Fruit fly (Drosophila melanogaster) whole organism, embryonic: ENCODE data around the gene CG11842.

Experiments used
- Asciz ChIP-seq: fragments of 200-800 bp; sonication (Bioruptor generic); optimal IDR thresholded peaks from 2 replicates; lab custom pipeline; 2017; ENCODE audit warnings: missing biosample characterization, mild to moderate bottlenecking, missing genetic modification characterization, missing genetic modification reagents
- BEAF-32 ChIP-seq: fragments of 200-800 bp; sonication (Bioruptor generic); optimal IDR thresholded peaks from 3 replicates; lab custom pipeline; 2017; ENCODE audit warnings: missing biosample characterization, missing genetic modification characterization, mild to moderate bottlenecking, moderate library complexity, missing genetic modification reagents
- C15 ChIP-seq: fragments of 200-800 bp; sonication (Bioruptor generic); IDR thresholded peaks from 3 replicates; pipeline ENCODE4 v1.3.6; 2022; ENCODE audit warnings: missing biosample characterization, missing genetic modification characterization
- CG1024 ChIP-seq: fragments of 200-800 bp; sonication (Bioruptor generic); IDR thresholded peaks from 2 replicates; pipeline ENCODE4 v1.3.6; 2022; ENCODE audit warnings: missing biosample characterization, missing genetic modification characterization
- CG11398 ChIP-seq: fragments of 200-800 bp; sonication (Bioruptor generic); optimal IDR thresholded peaks from 2 replicates; lab custom pipeline; 2016; ENCODE audit warnings: missing biosample characterization, missing genetic modification characterization
- CG12236 ChIP-seq: fragments of 200-800 bp; sonication (Bioruptor generic); optimal IDR thresholded peaks from 2 replicates; lab custom pipeline; 2016; ENCODE audit warnings: missing biosample characterization, missing genetic modification characterization
- CG12659 ChIP-seq: fragments of 200-800 bp; sonication (Bioruptor generic); optimal IDR thresholded peaks from 3 replicates; lab custom pipeline; 2017; ENCODE audit warnings: mild to moderate bottlenecking, missing biosample characterization, missing genetic modification reagents, missing genetic modification characterization
- CG18764 ChIP-seq: fragments of 200-800 bp; sonication (Bioruptor generic); optimal IDR thresholded peaks from 3 replicates; lab custom pipeline; 2016; ENCODE audit warnings: missing biosample characterization, missing genetic modification characterization
- CG42726 ChIP-seq: fragments of 200-800 bp; sonication (Bioruptor generic); IDR thresholded peaks from 2 replicates; pipeline ENCODE4 v1.3.6; 2022; ENCODE audit warnings: missing biosample characterization, missing genetic modification characterization; ENCODE audit not compliant: partially characterized antibody
- CG4404 ChIP-seq: fragments of 200-800 bp; sonication (Bioruptor generic); IDR thresholded peaks from 2 replicates; pipeline ENCODE4 v1.3.6; 2022; ENCODE audit warnings: missing biosample characterization, missing genetic modification characterization
- CG5180 ChIP-seq: fragments of 200-800 bp; sonication (Bioruptor generic); optimal IDR thresholded peaks from 3 replicates; lab custom pipeline; 2017; ENCODE audit warnings: missing biosample characterization, missing genetic modification characterization, mild to moderate bottlenecking, moderate library complexity, missing genetic modification reagents
- CG6175 ChIP-seq: fragments of 200-800 bp; sonication (Bioruptor generic); IDR thresholded peaks from 3 replicates; pipeline ENCODE4 v1.3.6; 2022; ENCODE audit warnings: missing biosample characterization, missing genetic modification characterization
- CG6272 ChIP-seq: fragments of 200-800 bp; sonication (Bioruptor generic); IDR thresholded peaks from 2 replicates; pipeline ENCODE4 v1.3.6; 2022; ENCODE audit warnings: missing biosample characterization, missing genetic modification characterization
- CG7357 ChIP-seq: fragments of 200-800 bp; sonication (Bioruptor generic); IDR thresholded peaks from 3 replicates; pipeline ENCODE4 v1.3.6; 2022; ENCODE audit warnings: missing biosample characterization, missing genetic modification characterization
- CG8290 ChIP-seq, 3 experiments: fragments of 200-800 bp; sonication (Bioruptor generic); optimal IDR thresholded peaks; 2 replicates each; lab custom pipeline; 2016 to 2019; ENCODE audit warnings: missing biosample characterization in 3 of 3, missing genetic modification characterization in 3 of 3, mild to moderate bottlenecking in 2 of 3, moderate library complexity in 1 of 3
- CG8924 ChIP-seq: fragments of 200-800 bp; optimal IDR thresholded peaks from 3 replicates; lab custom pipeline; 2019; ENCODE audit warnings: missing biosample characterization, mild to moderate bottlenecking, missing genetic modification characterization, moderate library complexity
- Doc3 ChIP-seq: fragments of 200-800 bp; sonication (Bioruptor generic); IDR thresholded peaks from 3 replicates; pipeline ENCODE4 v1.3.6; 2022; ENCODE audit warnings: missing biosample characterization, missing genetic modification characterization; ENCODE audit not compliant: partially characterized antibody
- Eip74EF ChIP-seq, 2 experiments: fragments of 200-800 bp in 1 of 2; fragments of >200 bp in 1 of 2; sonication (Bioruptor generic) in 1 of 2; optimal IDR thresholded peaks; 2 replicates each; lab custom pipeline; 2017 to 2019; ENCODE audit warnings: missing biosample characterization in 2 of 2, missing genetic modification characterization in 2 of 2, mild to moderate bottlenecking in 1 of 2, moderate library complexity in 1 of 2
- HLH4C ChIP-seq: fragments of 200-800 bp; sonication (Bioruptor generic); IDR thresholded peaks from 3 replicates; pipeline ENCODE4 v1.3.6; 2022; ENCODE audit warnings: missing biosample characterization, missing genetic modification characterization; ENCODE audit not compliant: partially characterized antibody
- Hand ChIP-seq: fragments of 200-800 bp; sonication (Bioruptor generic); optimal IDR thresholded peaks from 2 replicates; lab custom pipeline; 2017; ENCODE audit warnings: mild to moderate bottlenecking, missing biosample characterization, missing genetic modification reagents, missing genetic modification characterization
- Hey ChIP-seq: fragments of 200-800 bp; sonication (Bioruptor generic); optimal IDR thresholded peaks from 3 replicates; lab custom pipeline; 2018; ENCODE audit warnings: missing biosample characterization, mild to moderate bottlenecking, missing genetic modification characterization
- Hr51 ChIP-seq, 2 experiments: fragments of 200-800 bp; sonication (Bioruptor generic); optimal IDR thresholded peaks; 2 replicates in 1 of 2; 3 replicates in 1 of 2; lab custom pipeline; 2016 to 2018; ENCODE audit warnings: missing biosample characterization in 2 of 2, missing genetic modification characterization in 2 of 2, mild to moderate bottlenecking in 1 of 2, moderate library complexity in 1 of 2
- Myb ChIP-seq: fragments of 200-800 bp; sonication (Bioruptor generic); optimal IDR thresholded peaks from 2 replicates; lab custom pipeline; 2016; ENCODE audit warnings: missing biosample characterization, missing genetic modification characterization
- Side ChIP-seq: fragments of 200-800 bp; sonication (Bioruptor generic); optimal IDR thresholded peaks from 2 replicates; lab custom pipeline; 2016; ENCODE audit warnings: missing biosample characterization, missing genetic modification characterization
- Sin3A ChIP-seq: fragments of >200 bp; optimal IDR thresholded peaks from 2 replicates; lab custom pipeline; 2018
- Sry-δ ChIP-seq: fragments of 200-800 bp; sonication (Bioruptor generic); optimal IDR thresholded peaks from 2 replicates; lab custom pipeline; 2016; ENCODE audit warnings: missing biosample characterization, missing genetic modification characterization
- bbx ChIP-seq: fragments of 200-800 bp; sonication (Bioruptor generic); IDR thresholded peaks from 2 replicates; pipeline ENCODE4 v1.3.6; 2022; ENCODE audit warnings: missing biosample characterization, missing genetic modification characterization; ENCODE audit not compliant: partially characterized antibody
- eve ChIP-seq, 2 experiments: fragments of >200 bp; optimal IDR thresholded peaks; 2 replicates each; lab custom pipeline; 2017; ENCODE audit warnings: missing biosample characterization in 2 of 2, missing genetic modification characterization in 2 of 2
- exex ChIP-seq: fragments of 200-800 bp; sonication (Bioruptor generic); optimal IDR thresholded peaks from 4 replicates; lab custom pipeline; 2018; ENCODE audit warnings: missing biosample characterization, mild to moderate bottlenecking, missing genetic modification characterization, moderate library complexity
- eyg ChIP-seq: fragments of 200-800 bp; sonication (Bioruptor generic); optimal IDR thresholded peaks from 3 replicates; lab custom pipeline; 2016; ENCODE audit warnings: missing biosample characterization, missing genetic modification characterization
- hb ChIP-seq: fragments of 200-800 bp; sonication (Bioruptor generic); IDR thresholded peaks from 3 replicates; pipeline ENCODE4 v1.3.6; 2022; ENCODE audit warnings: missing biosample characterization, missing genetic modification characterization; ENCODE audit not compliant: partially characterized antibody
- hbn ChIP-seq: fragments of 200-800 bp; sonication (Bioruptor generic); IDR thresholded peaks from 2 replicates; pipeline ENCODE4 v1.3.6; 2022; ENCODE audit warnings: missing biosample characterization, missing genetic modification characterization; ENCODE audit not compliant: partially characterized antibody
- hkb ChIP-seq, 2 experiments: fragments of 200-800 bp in 1 of 2; fragments of >200 bp in 1 of 2; sonication (Bioruptor generic) in 1 of 2; IDR thresholded peaks in 1 of 2; optimal IDR thresholded peaks in 1 of 2; 2 replicates each; pipeline versions ENCODE4 v1.3.6 to Lab custom; 2017 to 2022; ENCODE audit warnings: missing biosample characterization in 1 of 2, missing genetic modification characterization in 1 of 2
- lola ChIP-seq, 3 experiments: fragments of >200 bp in 2 of 3; fragments of 200-800 bp in 1 of 3; sonication (Bioruptor generic) in 1 of 3; optimal IDR thresholded peaks; 2 replicates each; lab custom pipeline; 2017 to 2019; ENCODE audit warnings: missing biosample characterization in 3 of 3, missing genetic modification characterization in 3 of 3, mild to moderate bottlenecking in 1 of 3, moderate library complexity in 1 of 3
- lov ChIP-seq, 2 experiments: fragments of 200-800 bp in 1 of 2; fragments of >200 bp in 1 of 2; sonication (Bioruptor generic) in 1 of 2; IDR thresholded peaks in 1 of 2; optimal IDR thresholded peaks in 1 of 2; 2 replicates in 1 of 2; 3 replicates in 1 of 2; pipeline versions ENCODE4 v1.3.6 to Lab custom; 2017 to 2022; ENCODE audit warnings: missing biosample characterization in 1 of 2, missing genetic modification characterization in 1 of 2
- luna ChIP-seq: fragments of 200-800 bp; sonication (Bioruptor generic); optimal IDR thresholded peaks from 2 replicates; lab custom pipeline; 2016; ENCODE audit warnings: missing biosample characterization, missing genetic modification characterization
- psq ChIP-seq: fragments of 200-800 bp; sonication (Bioruptor generic); optimal IDR thresholded peaks from 2 replicates; lab custom pipeline; 2017; ENCODE audit warnings: missing biosample characterization, missing genetic modification characterization
- sd ChIP-seq: fragments of 200-800 bp; sonication (Bioruptor generic); optimal IDR thresholded peaks from 3 replicates; lab custom pipeline; 2018; ENCODE audit warnings: missing biosample characterization, mild to moderate bottlenecking, missing genetic modification characterization, moderate library complexity
- tx ChIP-seq: fragments of 200-800 bp; sonication (Bioruptor generic); optimal IDR thresholded peaks from 2 replicates; lab custom pipeline; 2016; ENCODE audit warnings: missing biosample characterization, missing genetic modification characterization

CG11842 gene

DNA sequence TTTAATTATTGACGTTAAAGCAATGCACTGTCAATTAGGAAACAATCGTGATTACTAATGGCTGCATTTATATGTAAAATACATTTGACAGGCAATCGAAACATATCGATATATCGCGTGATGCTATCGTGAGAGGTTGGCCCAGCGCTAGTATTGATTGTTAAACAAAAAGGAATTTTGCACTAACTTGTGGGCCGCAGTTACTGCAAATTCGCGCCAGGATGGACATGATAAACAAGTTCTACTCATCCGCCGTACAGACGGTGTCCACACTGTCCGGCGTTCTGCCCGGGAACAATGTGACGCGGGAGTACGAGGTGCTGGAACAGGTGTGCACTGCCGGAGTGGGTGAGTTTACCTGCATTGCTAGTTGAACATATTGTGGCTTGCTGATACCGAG is 25.4 kb upstream of the CG11842 start, which contains the start of the genes eIF4E6 and CG1951 (continued):
- TF ChIP-seq sd (tag; lab: Kevin White, UChicago) (peak; percentile 69), bbx (GFP tag; lab: Robert Waterston, UW) (peak; percentile 98), HLH4C (GFP tag; lab: Robert Waterston, UW) (peak; percentile 93), Eip74EF (GFP tag; optimal IDR thresholded peaks at IDR 0.05; lab: Kevin White, UChicago) (no peak), psq (GFP tag; lab: Kevin White, UChicago) (no peak), eve (GFP tag; optimal IDR thresholded peaks at IDR 0.05; lab: Kevin White, UChicago) (no peak), CG7357 (GFP tag; lab: Robert Waterston, UW) (no peak), hb (GFP tag; lab: Robert Waterston, UW) (peak; percentile 92), Hey (tag; lab: Kevin White, UChicago) (no peak), Doc3 (GFP tag; lab: Robert Waterston, UW) (peak; percentile 95), CG8924 (tag; lab: Kevin White, UChicago) (peak; percentile 58), CG18764 (GFP tag; lab: Kevin White, UChicago) (no peak), CG42726 (GFP tag; lab: Robert Waterston, UW) (peak; percentile 96), C15 (GFP tag; lab: Robert Waterston, UW) (no peak), CG4404 (no peak), BEAF-32 (GFP tag; lab: Kevin White, UChicago) (peak; percentile 92), CG5180 (GFP tag; lab: Kevin White, UChicago) (no peak), tx (peak; percentile 4), CG12659 (GFP tag; lab: Kevin White, UChicago) (peak; percentile 59), Myb (GFP tag; lab: Kevin White, UChicago) (peak; percentile 47), eyg (no peak), luna (GFP tag; lab: Kevin White, UChicago) (no peak)

- no peak for TF ChIP-seq Hand (GFP tag; lab: Kevin White, UChicago)
- no peak for TF ChIP-seq CG6175 (GFP tag; lab: Robert Waterston, UW)
- no peak for TF ChIP-seq Side (GFP tag; lab: Kevin White, UChicago)
- TF ChIP-seq Sin3A (lab: Kevin White, UChicago), result no peak
- TF ChIP-seq lov (optimal IDR thresholded peaks at IDR 0.05; lab: Kevin White, UChicago), result no peak
- TF ChIP-seq lov (GFP tag; IDR thresholded peaks at IDR 0.05; lab: Robert Waterston, UW), result no peak
- no peak for TF ChIP-seq CG6272 (GFP tag; lab: Robert Waterston, UW)
- no peak for TF ChIP-seq psq (GFP tag; lab: Kevin White, UChicago)
- no peak for TF ChIP-seq hkb (optimal IDR thresholded peaks at IDR 0.05; lab: Kevin White, UChicago)
- no peak for TF ChIP-seq hkb (GFP tag; IDR thresholded peaks at IDR 0.05; lab: Robert Waterston, UW)
- TF ChIP-seq CG1024, result no peak
- TF ChIP-seq hbn (GFP tag; lab: Robert Waterston, UW), result no peak
- no peak for TF ChIP-seq Sry-δ (GFP tag; lab: Kevin White, UChicago)
- no peak for TF ChIP-seq Hr51 (GFP tag; optimal IDR thresholded peaks at IDR 0.05; lab: Kevin White, UChicago)
- TF ChIP-seq exex (tag; lab: Kevin White, UChicago), result no peak
- TF ChIP-seq lola (GFP tag; optimal IDR thresholded peaks at IDR 0.05; lab: Kevin White, UChicago), result no peak
- no peak for TF ChIP-seq CG8290 (GFP tag; optimal IDR thresholded peaks at IDR 0.05; lab: Kevin White, UChicago)
- no peak for TF ChIP-seq CG8290 (tag; optimal IDR thresholded peaks at IDR 0.05; lab: Kevin White, UChicago)
- no peak for TF ChIP-seq CG11398
- TF ChIP-seq CG12236 (GFP tag; lab: Kevin White, UChicago), result no peak
- no peak for TF ChIP-seq Asciz (GFP tag; lab: Kevin White, UChicago)
Measured at dm6 chr3R:29032542-29032941, 19.9 kb upstream of the CG11842 start, which contains the start of gene Ssl2. Ssl2 (minus strand) TSS chr3R:29032642.
